Worm (Caenorhabditis elegans): Measurements from ENCODE around the gene C12D8.13.

ce11 chrV:10198386-10198785 is 22.1 kb downstream of the C12D8.13 start, which contains the start of gene ZK856.6:
- TF ChIP-seq nhr-19 (GFP tag; conservative IDR thresholded peaks at IDR 0.05) (no peak), ztf-4 (tag; optimal IDR thresholded peaks at IDR 0.05) (no peak), sup-37 (GFP tag; optimal IDR thresholded peaks at IDR 0.05) (no peak), nhr-47 (tag; optimal IDR thresholded peaks at IDR 0.05) (no peak)
